Fruit fly (Drosophila melanogaster) whole organism, embryonic: ENCODE data around the gene sno.
A peak's percentile ranks its signal among the peaks of the same experiment; 100 is the strongest.

Experiments
- CG14965 ChIP-seq: fragments of 200-800 bp; sonication (Bioruptor generic); optimal IDR thresholded peaks from 2 replicates; lab custom pipeline; 2016; ENCODE audit warnings: missing biosample characterization, missing genetic modification characterization, borderline replicate concordance
- CG6175 ChIP-seq: fragments of 200-800 bp; sonication (Bioruptor generic); IDR thresholded peaks from 3 replicates; pipeline ENCODE4 v1.3.6; 2022; ENCODE audit warnings: missing biosample characterization, missing genetic modification characterization
- gcm ChIP-seq: fragments of 200-800 bp; sonication (Bioruptor generic); optimal IDR thresholded peaks from 2 replicates; lab custom pipeline; 2019; ENCODE audit warnings: missing biosample characterization, mild to moderate bottlenecking, missing genetic modification characterization, moderate library complexity
- sc ChIP-seq, 3 experiments: fragments of >200 bp in 2 of 3; fragments of 200-800 bp in 1 of 3; sonication (Bioruptor generic) in 1 of 3; optimal IDR thresholded peaks; 2 replicates in 2 of 3; 3 replicates in 1 of 3; lab custom pipeline; 2017; ENCODE audit warnings: mild to moderate bottlenecking in 1 of 3, missing biosample characterization in 1 of 3, missing genetic modification characterization in 1 of 3, missing genetic modification reagents in 1 of 3

DNA sequence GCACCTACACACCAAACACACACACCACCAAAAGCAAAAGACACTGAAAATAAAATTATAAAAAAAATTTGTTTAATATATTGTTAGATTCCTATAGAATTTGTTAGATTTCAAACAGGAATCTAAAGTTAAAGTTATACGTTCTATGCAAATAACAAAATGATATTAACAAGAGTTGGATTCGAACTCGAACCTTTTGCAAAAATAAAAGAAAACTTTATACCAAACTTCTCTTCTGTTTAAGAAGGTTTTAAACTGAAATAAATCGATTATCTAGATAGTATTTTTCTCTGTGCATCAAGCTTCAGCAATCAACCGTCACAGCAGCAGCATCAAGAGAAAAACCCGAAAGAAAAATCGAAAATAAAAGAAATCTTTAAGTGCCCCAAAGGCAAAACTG, 15.0 kb upstream of the sno start:
- TF ChIP-seq gcm = peak; percentile 50
- TF ChIP-seq CG14965 (GFP tag; lab: Kevin White, UChicago) = no peak
- TF ChIP-seq sc (optimal IDR thresholded peaks at IDR 0.05; lab: Kevin White, UChicago) = no peak
- TF ChIP-seq sc (GFP tag; optimal IDR thresholded peaks at IDR 0.05; lab: Kevin White, UChicago) = peak; percentile 20
- TF ChIP-seq CG6175 (GFP tag; lab: Robert Waterston, UW) = no peak
